ENCODE assay signal across 1 fruit fly cellular context in the genomic region with DNA sequence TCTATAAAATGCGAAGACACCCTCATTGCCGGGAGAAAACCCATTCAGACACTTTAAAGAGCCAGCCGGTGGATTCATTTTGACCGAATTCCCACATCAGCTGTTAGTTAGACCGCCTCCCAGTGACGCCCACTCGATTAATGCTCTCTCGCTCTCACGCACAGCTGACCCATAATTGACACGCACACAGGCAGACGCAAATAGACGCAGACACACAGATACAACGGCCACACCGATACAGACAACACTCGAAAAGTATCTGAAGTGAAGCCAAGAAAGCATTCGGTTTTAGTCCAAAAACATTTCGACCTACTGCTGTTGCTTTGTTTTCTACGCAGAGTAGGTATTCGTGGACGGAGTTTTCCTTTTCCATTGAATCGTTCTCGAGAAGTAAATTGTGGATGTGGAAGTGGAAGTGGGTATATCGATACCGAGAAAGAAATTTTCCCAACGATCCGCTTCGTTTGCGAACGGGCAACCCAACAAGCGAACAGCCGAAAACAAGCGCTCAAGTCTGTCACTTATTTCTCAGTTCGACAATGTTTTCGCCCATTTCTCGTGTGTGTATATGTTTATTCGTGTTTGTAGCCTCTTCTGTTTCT.
A peak's percentile ranks its signal among the peaks of the same experiment; 100 is the strongest.
TF ChIP-seq lines count a peak whose summit lies in the region.

No protein-coding gene starts in this region.

TF ChIP-seq in whole organism, embryonic, 481 proteins besides CTCF, POLR2A, EP300 and RAD21 (continued from another document and continues in another):
- TF ChIP-seq CG9876 (GFP tag; optimal IDR thresholded peaks at IDR 0.05; lab: Kevin White, UChicago) (no peak), ind (GFP tag; optimal IDR thresholded peaks at IDR 0.05; lab: Kevin White, UChicago) (no peak), NfI (GFP tag; optimal IDR thresholded peaks at IDR 0.05; lab: Kevin White, UChicago) (no peak), bowl (GFP tag; IDR thresholded peaks at IDR 0.05; lab: Robert Waterston, UW) (no peak), CG3163 (GFP tag; optimal IDR thresholded peaks at IDR 0.05; lab: Kevin White, UChicago) (no peak), CG2678 (tag; optimal IDR thresholded peaks at IDR 0.05; lab: Kevin White, UChicago) (peak; percentile 7), esg (GFP tag; conservative IDR thresholded peaks at IDR 0.05; lab: Robert Waterston, UW) (no peak), CG43689 (GFP tag; IDR thresholded peaks at IDR 0.05; lab: Robert Waterston, UW) (no peak), Mes4 (GFP tag; optimal IDR thresholded peaks at IDR 0.05; lab: Kevin White, UChicago) (no peak), CG10462 (GFP tag; optimal IDR thresholded peaks at IDR 0.05; lab: Kevin White, UChicago) (no peak), CG10147 (GFP tag; optimal IDR thresholded peaks at IDR 0.05; lab: Kevin White, UChicago) (peak; percentile 21), CG3847 (GFP tag; IDR thresholded peaks at IDR 0.05; lab: Robert Waterston, UW) (no peak), HmgZ (tag; optimal IDR thresholded peaks at IDR 0.05; lab: Kevin White, UChicago) (no peak), CG18599 (GFP tag; optimal IDR thresholded peaks at IDR 0.05; lab: Kevin White, UChicago) (no peak), CG2875 (GFP tag; optimal IDR thresholded peaks at IDR 0.05; lab: Kevin White, UChicago) (no peak), Side (GFP tag; optimal IDR thresholded peaks at IDR 0.05; lab: Kevin White, UChicago) (peak; percentile 37), CG16815 (GFP tag; optimal IDR thresholded peaks at IDR 0.05; lab: Kevin White, UChicago) (no peak), sens-2 (GFP tag; IDR thresholded peaks at IDR 0.05; lab: Robert Waterston, UW) (no peak), GATAe (GFP tag; conservative IDR thresholded peaks at IDR 0.05; lab: Robert Waterston, UW) (no peak), BEAF-32 (GFP tag; optimal IDR thresholded peaks at IDR 0.05; lab: Kevin White, UChicago) (no peak), al (GFP tag; IDR thresholded peaks at IDR 0.05; lab: Robert Waterston, UW) (no peak), gsb (GFP tag; IDR thresholded peaks at IDR 0.05; lab: Robert Waterston, UW) (no peak), rib (GFP tag; IDR thresholded peaks at IDR 0.05; lab: Robert Waterston, UW) (no peak), zen (tag; optimal IDR thresholded peaks at IDR 0.05; lab: Kevin White, UChicago) (peak; percentile 68), CG17568 (GFP tag; optimal IDR thresholded peaks at IDR 0.05; lab: Kevin White, UChicago) (no peak), CG9797 (GFP tag; optimal IDR thresholded peaks at IDR 0.05; lab: Kevin White, UChicago) (no peak), CG15514 (GFP tag; optimal IDR thresholded peaks at IDR 0.05; lab: Kevin White, UChicago) (peak; percentile 12), maf-S (GFP tag; optimal IDR thresholded peaks at IDR 0.05; lab: Kevin White, UChicago) (no peak), Nf-YC (tag; optimal IDR thresholded peaks at IDR 0.05; lab: Kevin White, UChicago) (peak; percentile 5), Xbp1 (GFP tag; optimal IDR thresholded peaks at IDR 0.05; lab: Kevin White, UChicago) (no peak), CG12104 (GFP tag; optimal IDR thresholded peaks at IDR 0.05; lab: Kevin White, UChicago) (no peak), D19B (GFP tag; optimal IDR thresholded peaks at IDR 0.05; lab: Kevin White, UChicago) (no peak), BtbVII (GFP tag; optimal IDR thresholded peaks at IDR 0.05; lab: Kevin White, UChicago) (no peak), danr (GFP tag; IDR thresholded peaks at IDR 0.05; lab: Robert Waterston, UW) (no peak), inv (GFP tag; IDR thresholded peaks at IDR 0.05; lab: Robert Waterston, UW; ENCODE audit: partially characterized antibody) (no peak), CG17359 (tag; optimal IDR thresholded peaks at IDR 0.05; lab: Kevin White, UChicago) (no peak), CG7357 (GFP tag; IDR thresholded peaks at IDR 0.05; lab: Robert Waterston, UW) (no peak), CG4360 (GFP tag; IDR thresholded peaks at IDR 0.05; lab: Robert Waterston, UW) (no peak; the same call in 1 of the 2 replicates), CG1792 (GFP tag; optimal IDR thresholded peaks at IDR 0.05; lab: Kevin White, UChicago) (no peak), nerfin-2 (GFP tag; IDR thresholded peaks at IDR 0.05; lab: Robert Waterston, UW; ENCODE audit: partially characterized antibody) (no peak), CG7372 (GFP tag; IDR thresholded peaks at IDR 0.05; lab: Robert Waterston, UW) (no peak), onecut (GFP tag; IDR thresholded peaks at IDR 0.05; lab: Robert Waterston, UW) (no peak), CHES-1-like (GFP tag; optimal IDR thresholded peaks at IDR 0.05; lab: Kevin White, UChicago) (no peak), run (tag; optimal IDR thresholded peaks at IDR 0.05; lab: Kevin White, UChicago) (no peak), tio (GFP tag; optimal IDR thresholded peaks at IDR 0.05; lab: Kevin White, UChicago) (no peak), otp (GFP tag; IDR thresholded peaks at IDR 0.05; lab: Robert Waterston, UW) (0 out of 3 replicates have a peak, but pooled peaks have one; percentile 32), CG2116 (GFP tag; optimal IDR thresholded peaks at IDR 0.05; lab: Kevin White, UChicago) (no peak), Blimp-1 (GFP tag; optimal IDR thresholded peaks at IDR 0.05; lab: Kevin White, UChicago) (no peak), CG11093 (GFP tag; IDR thresholded peaks at IDR 0.05; lab: Robert Waterston, UW) (no peak), CG12744 (GFP tag; optimal IDR thresholded peaks at IDR 0.05; lab: Kevin White, UChicago) (no peak), CG30020 (tag; optimal IDR thresholded peaks at IDR 0.05; lab: Kevin White, UChicago) (no peak), jigr1 (GFP tag; IDR thresholded peaks at IDR 0.05; lab: Robert Waterston, UW) (no peak), Vsx1 (GFP tag; optimal IDR thresholded peaks at IDR 0.05; lab: Kevin White, UChicago) (no peak), CG31365 (tag; optimal IDR thresholded peaks at IDR 0.05; lab: Kevin White, UChicago) (no peak), CG13424 (tag; optimal IDR thresholded peaks at IDR 0.05; lab: Kevin White, UChicago) (no peak), Usf (GFP tag; optimal IDR thresholded peaks at IDR 0.05; lab: Kevin White, UChicago) (no peak), gce (GFP tag; IDR thresholded peaks at IDR 0.05; lab: Robert Waterston, UW) (0 out of 3 replicates have a peak, but pooled peaks have one; percentile 10), CG11696 (GFP tag; IDR thresholded peaks at IDR 0.05; lab: Robert Waterston, UW) (no peak), CG4617 (GFP tag; optimal IDR thresholded peaks at IDR 0.05; lab: Kevin White, UChicago; ENCODE audit: borderline replicate concordance) (no peak), CG12299 (tag; optimal IDR thresholded peaks at IDR 0.05; lab: Kevin White, UChicago) (no peak), CG7271 (tag; optimal IDR thresholded peaks at IDR 0.05; lab: Kevin White, UChicago) (no peak), cato (GFP tag; optimal IDR thresholded peaks at IDR 0.05; lab: Kevin White, UChicago; ENCODE audit: borderline replicate concordance) (no peak), NFAT (GFP tag; IDR thresholded peaks at IDR 0.05; lab: Robert Waterston, UW) (no peak), CG14710 (tag; optimal IDR thresholded peaks at IDR 0.05; lab: Kevin White, UChicago) (no peak), Lpt (GFP tag; optimal IDR thresholded peaks at IDR 0.05; lab: Kevin White, UChicago) (no peak), vvl (GFP tag; IDR thresholded peaks at IDR 0.05; lab: Robert Waterston, UW) (no peak), lov (optimal IDR thresholded peaks at IDR 0.05; lab: Kevin White, UChicago) (no peak), lov (GFP tag; IDR thresholded peaks at IDR 0.05; lab: Robert Waterston, UW) (0 out of 3 replicates have a peak, but pooled peaks have one; percentile 58), stwl (tag; optimal IDR thresholded peaks at IDR 0.05; lab: Kevin White, UChicago) (no peak), CG15073 (GFP tag; optimal IDR thresholded peaks at IDR 0.05; lab: Kevin White, UChicago) (no peak), CG17385 (GFP tag; optimal IDR thresholded peaks at IDR 0.05; lab: Kevin White, UChicago) (no peak), Atf6 (GFP tag; IDR thresholded peaks at IDR 0.05; lab: Robert Waterston, UW) (0 out of 2 replicates have a peak, but pooled peaks have one; percentile 41), tll (GFP tag; optimal IDR thresholded peaks at IDR 0.05; lab: Kevin White, UChicago) (peak in 1 of 2 experiments; percentile 5), CG12236 (GFP tag; optimal IDR thresholded peaks at IDR 0.05; lab: Kevin White, UChicago) (no peak), CG10979 (tag; optimal IDR thresholded peaks at IDR 0.05; lab: Kevin White, UChicago) (no peak), CG7745 (tag; optimal IDR thresholded peaks at IDR 0.05; lab: Kevin White, UChicago) (no peak), CG1647 (GFP tag; optimal IDR thresholded peaks at IDR 0.05; lab: Kevin White, UChicago) (no peak), CG2712 (tag; optimal IDR thresholded peaks at IDR 0.05; lab: Kevin White, UChicago) (peak; percentile 11), CG34224 (GFP tag; IDR thresholded peaks at IDR 0.05; lab: Robert Waterston, UW; ENCODE audit: partially characterized antibody) (no peak), Fer3 (tag; optimal IDR thresholded peaks at IDR 0.05; lab: Kevin White, UChicago) (no peak), CG11398 (GFP tag; optimal IDR thresholded peaks at IDR 0.05; lab: Kevin White, UChicago) (no peak), Dek (tag; optimal IDR thresholded peaks at IDR 0.05; lab: Kevin White, UChicago) (no peak), CG5245 (GFP tag; optimal IDR thresholded peaks at IDR 0.05; lab: Kevin White, UChicago) (no peak), mld (GFP tag; IDR thresholded peaks at IDR 0.05; lab: Robert Waterston, UW; ENCODE audit: partially characterized antibody) (no peak), Fer1 (GFP tag; optimal IDR thresholded peaks at IDR 0.05; lab: Kevin White, UChicago) (no peak), sna (GFP tag; IDR thresholded peaks at IDR 0.05; lab: Robert Waterston, UW; ENCODE audit: partially characterized antibody) (no peak), ato (GFP tag; IDR thresholded peaks at IDR 0.05; lab: Robert Waterston, UW; ENCODE audit: partially characterized antibody) (no peak), Ssrp (tag; optimal IDR thresholded peaks at IDR 0.05; lab: Kevin White, UChicago) (no peak), lilli (GFP tag; optimal IDR thresholded peaks at IDR 0.05; lab: Kevin White, UChicago) (no peak), CG12391 (tag; optimal IDR thresholded peaks at IDR 0.05; lab: Kevin White, UChicago) (no peak), CG3838 (GFP tag; optimal IDR thresholded peaks at IDR 0.05; lab: Kevin White, UChicago) (no peak), da (GFP tag; optimal IDR thresholded peaks at IDR 0.05; lab: Kevin White, UChicago) (no peak), Antp (GFP tag; optimal IDR thresholded peaks at IDR 0.05; lab: Kevin White, UChicago) (no peak), disco-r (GFP tag; optimal IDR thresholded peaks at IDR 0.05; lab: Kevin White, UChicago) (no peak), cwo (GFP tag; optimal IDR thresholded peaks at IDR 0.05; lab: Kevin White, UChicago) (no peak), CG9437 (GFP tag; optimal IDR thresholded peaks at IDR 0.05; lab: Kevin White, UChicago) (no peak), CG33213 (GFP tag; optimal IDR thresholded peaks at IDR 0.05; lab: Kevin White, UChicago) (no peak), CG3281 (GFP tag; optimal IDR thresholded peaks at IDR 0.05; lab: Kevin White, UChicago) (peak; percentile 11), Hsf (GFP tag; optimal IDR thresholded peaks at IDR 0.05; lab: Kevin White, UChicago) (no peak), org-1 (GFP tag; optimal IDR thresholded peaks at IDR 0.05; lab: Kevin White, UChicago) (no peak), dmrt11E (tag; optimal IDR thresholded peaks at IDR 0.05; lab: Kevin White, UChicago) (no peak), CG7928 (GFP tag; optimal IDR thresholded peaks at IDR 0.05; lab: Kevin White, UChicago) (no peak), Mrtf (GFP tag; IDR thresholded peaks at IDR 0.05; lab: Robert Waterston, UW) (no peak), CG7839 (tag; optimal IDR thresholded peaks at IDR 0.05; lab: Kevin White, UChicago) (no peak), CG8944 (GFP tag; optimal IDR thresholded peaks at IDR 0.05; lab: Kevin White, UChicago) (no peak), Hr39 (optimal IDR thresholded peaks at IDR 0.05; lab: Kevin White, UChicago) (no peak), CrebB (tag; optimal IDR thresholded peaks at IDR 0.05; lab: Kevin White, UChicago) (no peak), lab (GFP tag; optimal IDR thresholded peaks at IDR 0.05; lab: Kevin White, UChicago) (no peak), Awh (GFP tag; IDR thresholded peaks at IDR 0.05; lab: Robert Waterston, UW) (0 out of 2 replicates have a peak, but pooled peaks have one; percentile 39), CG9727 (GFP tag; optimal IDR thresholded peaks at IDR 0.05; lab: Kevin White, UChicago) (peak; percentile 2), gsb-n (tag; optimal IDR thresholded peaks at IDR 0.05; lab: Kevin White, UChicago) (no peak), CG2889 (GFP tag; IDR thresholded peaks at IDR 0.05; lab: Robert Waterston, UW) (no peak), Nf-YA (GFP tag; IDR thresholded peaks at IDR 0.05; lab: Robert Waterston, UW) (0 out of 2 replicates have a peak, but pooled peaks have one; percentile 12), zf30C (GFP tag; optimal IDR thresholded peaks at IDR 0.05; lab: Kevin White, UChicago) (peak; percentile 0), Hmr (GFP tag; optimal IDR thresholded peaks at IDR 0.05; lab: Kevin White, UChicago) (no peak), CG1832 (GFP tag; optimal IDR thresholded peaks at IDR 0.05; lab: Kevin White, UChicago) (peak; percentile 37), CG13894 (tag; optimal IDR thresholded peaks at IDR 0.05; lab: Kevin White, UChicago) (peak; percentile 74), Chrac-16 (GFP tag; optimal IDR thresholded peaks at IDR 0.05; lab: Kevin White, UChicago) (no peak), CG12769 (tag; optimal IDR thresholded peaks at IDR 0.05; lab: Kevin White, UChicago) (peak; percentile 69), twi (tag; optimal IDR thresholded peaks at IDR 0.05; lab: Kevin White, UChicago) (peak; percentile 61), bbx (GFP tag; IDR thresholded peaks at IDR 0.05; lab: Robert Waterston, UW; ENCODE audit: partially characterized antibody) (no peak), CG4328 (GFP tag; optimal IDR thresholded peaks at IDR 0.05; lab: Kevin White, UChicago) (no peak), HLH4C (GFP tag; IDR thresholded peaks at IDR 0.05; lab: Robert Waterston, UW; ENCODE audit: partially characterized antibody) (no peak), CG10209 (GFP tag; optimal IDR thresholded peaks at IDR 0.05; lab: Kevin White, UChicago) (no peak), HLH54F (GFP tag; optimal IDR thresholded peaks at IDR 0.05; lab: Kevin White, UChicago) (no peak), slp2 (GFP tag; optimal IDR thresholded peaks at IDR 0.05; lab: Kevin White, UChicago) (no peak), E2f1 (GFP tag; IDR thresholded peaks at IDR 0.05; lab: Robert Waterston, UW) (no peak), Stat92E (GFP tag; optimal IDR thresholded peaks at IDR 0.05; lab: Kevin White, UChicago) (peak in 1 of 3 experiments; percentile 83)
